Fruit fly (Drosophila melanogaster): ENCODE results near the gene ush.

The ush gene

dm6 chr2L:493274-493673 is 17.3 kb downstream of the ush start (continued):
- no peak for TF ChIP-seq Bdp1 (GFP tag; optimal IDR thresholded peaks at IDR 0.05)
- TF ChIP-seq CG30403 (GFP tag; optimal IDR thresholded peaks at IDR 0.05), result peak; percentile 65
- no peak for TF ChIP-seq onecut (GFP tag; IDR thresholded peaks at IDR 0.05)
- no peak for TF ChIP-seq CG4404 (GFP tag; IDR thresholded peaks at IDR 0.05)
- TF ChIP-seq CG17568 (GFP tag; optimal IDR thresholded peaks at IDR 0.05), result no peak
- TF ChIP-seq CG15269 (tag; optimal IDR thresholded peaks at IDR 0.05), result no peak
- no peak for TF ChIP-seq jing (GFP tag; optimal IDR thresholded peaks at IDR 0.05)
- TF ChIP-seq rib (GFP tag; IDR thresholded peaks at IDR 0.05), result no peak
- TF ChIP-seq CG42726 (GFP tag; IDR thresholded peaks at IDR 0.05; ENCODE audit: partially characterized antibody), result no peak
- TF ChIP-seq Dfd (GFP tag; optimal IDR thresholded peaks at IDR 0.05), result no peak
- no peak for TF ChIP-seq Trl (optimal IDR thresholded peaks at IDR 0.05)
- peak; percentile 13 for TF ChIP-seq Trl (GFP tag; optimal IDR thresholded peaks at IDR 0.05)
- TF ChIP-seq CG14441 (GFP tag; IDR thresholded peaks at IDR 0.05), result peak; percentile 25; the same call in 1 of the 2 replicates
- no peak for TF ChIP-seq insv (GFP tag; optimal IDR thresholded peaks at IDR 0.05)
- no peak for TF ChIP-seq eyg (GFP tag; optimal IDR thresholded peaks at IDR 0.05)
- 0 out of 2 replicates have a peak, but pooled peaks have one; percentile 30 for TF ChIP-seq sob (GFP tag; IDR thresholded peaks at IDR 0.05)
- no peak for TF ChIP-seq ind (GFP tag; optimal IDR thresholded peaks at IDR 0.05)
- TF ChIP-seq knrl (GFP tag; IDR thresholded peaks at IDR 0.05; ENCODE audit: partially characterized antibody), result no peak
- TF ChIP-seq CG14014 (GFP tag; IDR thresholded peaks at IDR 0.05), result no peak
- no peak for TF ChIP-seq CG30431 (GFP tag; optimal IDR thresholded peaks at IDR 0.05)
- no peak for TF ChIP-seq zen2 (GFP tag; IDR thresholded peaks at IDR 0.05; ENCODE audit: partially characterized antibody)
- TF ChIP-seq CG9817 (tag; optimal IDR thresholded peaks at IDR 0.05), result no peak
- TF ChIP-seq Meics (GFP tag; optimal IDR thresholded peaks at IDR 0.05), result no peak
- no peak for TF ChIP-seq otp (GFP tag; IDR thresholded peaks at IDR 0.05)
- no peak for TF ChIP-seq dan (GFP tag; IDR thresholded peaks at IDR 0.05)
- no peak for TF ChIP-seq CG9876 (GFP tag; optimal IDR thresholded peaks at IDR 0.05)
- TF ChIP-seq CG2712 (tag; optimal IDR thresholded peaks at IDR 0.05), result peak; percentile 9
- TF ChIP-seq org-1 (GFP tag; optimal IDR thresholded peaks at IDR 0.05), result peak; percentile 2
- TF ChIP-seq sisA (GFP tag; IDR thresholded peaks at IDR 0.05), result peak; percentile 72
- peak; percentile 21 for TF ChIP-seq CG17385 (GFP tag; optimal IDR thresholded peaks at IDR 0.05)
- TF ChIP-seq CG7839 (tag; optimal IDR thresholded peaks at IDR 0.05), result peak; percentile 34
- no peak for TF ChIP-seq Doc3 (GFP tag; IDR thresholded peaks at IDR 0.05; ENCODE audit: partially characterized antibody)
- TF ChIP-seq CG9932 (GFP tag; IDR thresholded peaks at IDR 0.05), result no peak
- TF ChIP-seq tx (GFP tag; optimal IDR thresholded peaks at IDR 0.05), result no peak
- TF ChIP-seq CG2202 (tag; optimal IDR thresholded peaks at IDR 0.05), result no peak
- TF ChIP-seq gcm (GFP tag; optimal IDR thresholded peaks at IDR 0.05), result no peak
- peak; percentile 48; the same call in 1 of the 2 replicates for TF ChIP-seq lmd (GFP tag; IDR thresholded peaks at IDR 0.05)
- no peak for TF ChIP-seq z (GFP tag; IDR thresholded peaks at IDR 0.05)
- no peak for TF ChIP-seq CG31224 (GFP tag; IDR thresholded peaks at IDR 0.05)
- no peak for TF ChIP-seq vnd (GFP tag; IDR thresholded peaks at IDR 0.05; ENCODE audit: partially characterized antibody)
- no peak for TF ChIP-seq CG13296 (GFP tag; optimal IDR thresholded peaks at IDR 0.05)
- TF ChIP-seq prd (optimal IDR thresholded peaks at IDR 0.05), result no peak
- TF ChIP-seq prd (GFP tag; IDR thresholded peaks at IDR 0.05), result peak; percentile 29; the same call in 1 of the 3 replicates
- no peak for TF ChIP-seq CG6272 (GFP tag; IDR thresholded peaks at IDR 0.05)
- no peak for TF ChIP-seq maf-S (GFP tag; optimal IDR thresholded peaks at IDR 0.05)
- no peak for TF ChIP-seq slou (GFP tag; optimal IDR thresholded peaks at IDR 0.05)
- peak; percentile 19 for TF ChIP-seq Blimp-1 (GFP tag; optimal IDR thresholded peaks at IDR 0.05)
- no peak for TF ChIP-seq peb (GFP tag; IDR thresholded peaks at IDR 0.05)
- 0 out of 3 replicates have a peak, but pooled peaks have one; percentile 39 for TF ChIP-seq Optix (GFP tag; IDR thresholded peaks at IDR 0.05)
- peak; percentile 7 for TF ChIP-seq CG5245 (GFP tag; optimal IDR thresholded peaks at IDR 0.05)
- TF ChIP-seq grn (GFP tag; optimal IDR thresholded peaks at IDR 0.05), result peak; percentile 66
- TF ChIP-seq tll (GFP tag; optimal IDR thresholded peaks at IDR 0.05), result no peak

All from whole organism, embryonic.